Fruit fly (Drosophila melanogaster): ENCODE results near the gene Pex2.
A peak's percentile ranks its signal among the peaks of the same experiment; 100 is the strongest.

DNA sequence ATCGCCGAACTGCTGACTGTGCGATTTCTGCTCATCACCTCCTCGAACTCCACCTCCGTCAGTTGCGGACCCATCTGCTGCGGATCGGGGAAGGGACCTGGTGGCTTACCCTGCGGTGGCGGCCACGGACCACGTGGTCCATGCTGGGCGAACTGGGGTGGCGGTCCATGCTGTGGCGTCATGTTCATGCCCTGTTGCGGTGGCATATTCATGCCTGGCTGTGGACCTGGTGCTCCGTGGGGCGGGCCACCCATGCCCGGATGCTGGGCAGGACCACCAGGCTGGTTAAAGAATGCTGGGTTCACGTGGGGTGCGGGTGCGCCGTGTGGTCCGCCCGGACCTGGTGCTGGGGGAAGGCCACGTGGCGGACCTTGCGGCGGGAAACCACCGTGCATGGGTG is 26.6 kb upstream of the Pex2 start:
- TF ChIP-seq CG13204 (GFP tag; optimal IDR thresholded peaks at IDR 0.05) (no peak), Ets98B (GFP tag; IDR thresholded peaks at IDR 0.05) (no peak), CG8159 (tag; optimal IDR thresholded peaks at IDR 0.05) (no peak), rn (GFP tag; IDR thresholded peaks at IDR 0.05) (no peak), CG4496 (GFP tag; IDR thresholded peaks at IDR 0.05) (no peak), CG15710 (tag; optimal IDR thresholded peaks at IDR 0.05) (no peak), Pif1B (GFP tag; optimal IDR thresholded peaks at IDR 0.05) (no peak), Snoo (tag; optimal IDR thresholded peaks at IDR 0.05) (no peak), CG17806 (tag; optimal IDR thresholded peaks at IDR 0.05) (no peak), CG14655 (GFP tag; optimal IDR thresholded peaks at IDR 0.05) (no peak), CG34367 (tag; optimal IDR thresholded peaks at IDR 0.05) (no peak), CG32121 (GFP tag; IDR thresholded peaks at IDR 0.05) (no peak), fd96Ca (GFP tag; IDR thresholded peaks at IDR 0.05) (peak; percentile 42; the same call in 1 of the 3 replicates)
